Fruit fly (Drosophila melanogaster): ENCODE results near the gene CG32176.

CG32176 gene

DNA sequence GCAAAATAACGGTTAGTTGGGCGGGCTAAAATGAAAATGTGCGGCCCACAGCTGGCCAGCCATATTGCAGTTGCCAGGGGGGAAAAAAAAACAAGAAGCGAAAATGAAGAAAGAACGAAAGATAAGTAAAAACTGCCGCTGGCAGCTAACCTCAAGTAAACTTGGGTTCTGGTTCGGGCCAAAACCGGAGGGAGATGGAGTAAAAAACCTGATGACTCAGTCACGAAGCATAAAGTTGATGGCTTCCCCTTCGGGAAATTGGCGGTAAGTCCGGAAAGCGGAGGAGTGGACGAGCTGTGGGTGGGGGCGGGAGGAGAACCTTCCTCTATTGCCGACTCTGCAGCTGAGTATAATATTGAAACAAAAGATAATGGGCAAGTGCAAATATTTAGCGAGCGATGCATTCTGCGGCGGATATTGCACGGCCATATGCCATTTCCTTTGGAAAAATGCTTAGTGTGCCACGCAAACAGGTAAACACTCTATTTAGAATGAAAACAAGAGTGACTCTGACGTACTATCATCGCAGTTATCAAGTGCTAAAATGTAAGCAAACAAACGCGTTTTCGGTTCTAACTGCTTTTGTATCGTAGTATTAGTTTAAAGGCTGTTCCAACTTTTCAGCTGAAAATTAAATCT is 14.4 kb upstream of the CG32176 start:
- TF ChIP-seq psq (GFP tag; optimal IDR thresholded peaks at IDR 0.05) (peak; percentile 48), Dfd (GFP tag; optimal IDR thresholded peaks at IDR 0.05) (no peak), Rel (GFP tag; optimal IDR thresholded peaks at IDR 0.05) (no peak), Rel (tag; optimal IDR thresholded peaks at IDR 0.05) (peak; percentile 2), Vsx2 (GFP tag; optimal IDR thresholded peaks at IDR 0.05; ENCODE audit: partially characterized antibody) (no peak)

DNA sequence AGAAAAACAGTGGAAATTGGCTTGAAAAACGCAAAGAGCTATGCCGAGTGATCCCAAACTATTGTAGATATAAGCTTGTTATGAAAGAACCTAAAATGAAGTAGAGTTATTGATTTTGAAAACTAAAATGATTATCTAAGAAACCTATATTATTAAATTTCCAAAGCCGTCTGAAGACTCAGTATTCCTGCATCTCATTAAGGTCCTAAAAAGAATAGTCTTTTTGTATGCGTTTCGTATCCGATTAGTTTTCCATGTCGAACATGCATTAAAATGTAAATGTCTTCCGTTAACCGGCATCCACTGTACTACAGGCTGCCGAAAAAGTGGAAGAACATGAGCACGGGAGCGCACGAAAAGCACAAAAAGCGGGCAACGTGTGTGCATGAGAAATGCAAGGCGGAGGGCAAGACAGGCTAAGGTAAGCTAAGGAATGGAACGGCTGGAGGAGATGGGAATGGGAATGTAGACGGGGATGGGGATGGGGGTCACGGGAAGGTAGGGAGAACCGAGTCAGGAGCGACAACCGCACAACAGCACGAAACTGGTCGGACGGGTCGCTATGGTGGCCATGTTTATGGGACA is 13.0 kb upstream of the CG32176 start:
- TF ChIP-seq woc (GFP tag; optimal IDR thresholded peaks at IDR 0.05), result peak; percentile 80
- TF ChIP-seq Abd-B (GFP tag; optimal IDR thresholded peaks at IDR 0.05), result no peak
- TF ChIP-seq pan (optimal IDR thresholded peaks at IDR 0.05), result no peak
- peak; percentile 34 for TF ChIP-seq Hnf4 (GFP tag; optimal IDR thresholded peaks at IDR 0.05)
- peak; percentile 5 to 59 for TF ChIP-seq dl (GFP tag; optimal IDR thresholded peaks at IDR 0.05; ENCODE audit: insufficient read depth in 1 of 2, partially characterized antibody in 2 of 2)
- TF ChIP-seq dmrt93B (GFP tag; optimal IDR thresholded peaks at IDR 0.05), result peak; percentile 23
- TF ChIP-seq psq (GFP tag; optimal IDR thresholded peaks at IDR 0.05), result peak; percentile 86
- no peak for TF ChIP-seq usp (GFP tag; optimal IDR thresholded peaks at IDR 0.05)
- TF ChIP-seq Hr83 (GFP tag; optimal IDR thresholded peaks at IDR 0.05; ENCODE audit: poor library complexity, severe bottlenecking), result no peak
- no peak for TF ChIP-seq Dfd (GFP tag; optimal IDR thresholded peaks at IDR 0.05)
- peak in 1 of 2 experiments; percentile 77 for TF ChIP-seq foxo (GFP tag; optimal IDR thresholded peaks at IDR 0.05)
- TF ChIP-seq HLH106 (tag; optimal IDR thresholded peaks at IDR 0.05), result peak; percentile 71
- TF ChIP-seq sage (GFP tag; optimal IDR thresholded peaks at IDR 0.05), result peak; percentile 4
- peak; percentile 78 for TF ChIP-seq br (GFP tag; optimal IDR thresholded peaks at IDR 0.05)
- TF ChIP-seq Hr78 (GFP tag; optimal IDR thresholded peaks at IDR 0.05), result no peak
- TF ChIP-seq jim (GFP tag; optimal IDR thresholded peaks at IDR 0.05), result peak; percentile 3
- TF ChIP-seq sv (GFP tag; optimal IDR thresholded peaks at IDR 0.05), result no peak
- no peak for TF ChIP-seq dsf (GFP tag; optimal IDR thresholded peaks at IDR 0.05; ENCODE audit: borderline replicate concordance)
- peak; percentile 45 for TF ChIP-seq CG32264 (GFP tag; optimal IDR thresholded peaks at IDR 0.05)
- TF ChIP-seq CG9705 (GFP tag; optimal IDR thresholded peaks at IDR 0.05), result no peak
- no peak for TF ChIP-seq GATAd (GFP tag; optimal IDR thresholded peaks at IDR 0.05)
- TF ChIP-seq fru (GFP tag; optimal IDR thresholded peaks at IDR 0.05), result peak; percentile 83
- no peak for TF ChIP-seq Myc (optimal IDR thresholded peaks at IDR 0.05)
- no peak for TF ChIP-seq Mio (GFP tag; optimal IDR thresholded peaks at IDR 0.05)
- TF ChIP-seq rgr (GFP tag; optimal IDR thresholded peaks at IDR 0.05), result peak; percentile 60
- TF ChIP-seq lola (GFP tag; optimal IDR thresholded peaks at IDR 0.05), result no peak
- no peak for TF ChIP-seq Jra (GFP tag; optimal IDR thresholded peaks at IDR 0.05)
- TF ChIP-seq OdsH (GFP tag; optimal IDR thresholded peaks at IDR 0.05), result peak; percentile 79
- TF ChIP-seq ey (GFP tag; optimal IDR thresholded peaks at IDR 0.05), result peak; percentile 62
- no peak for TF ChIP-seq N (GFP tag; optimal IDR thresholded peaks at IDR 0.05)
- peak; percentile 31 for TF ChIP-seq brk (GFP tag; optimal IDR thresholded peaks at IDR 0.05)
- TF ChIP-seq h (GFP tag; optimal IDR thresholded peaks at IDR 0.05), result peak; percentile 65
- no peak for TF ChIP-seq Vsx2 (GFP tag; optimal IDR thresholded peaks at IDR 0.05; ENCODE audit: partially characterized antibody)
- no peak for TF ChIP-seq tai (GFP tag; optimal IDR thresholded peaks at IDR 0.05)
- no peak for TF ChIP-seq Rel (GFP tag; optimal IDR thresholded peaks at IDR 0.05)
- TF ChIP-seq Rel (tag; optimal IDR thresholded peaks at IDR 0.05), result peak; percentile 7
- peak; percentile 72 for TF ChIP-seq Sp1 (GFP tag; optimal IDR thresholded peaks at IDR 0.05)
- TF ChIP-seq Dif (GFP tag; optimal IDR thresholded peaks at IDR 0.05; ENCODE audit: partially characterized antibody), result peak; percentile 82
- TF ChIP-seq CrebA (GFP tag; optimal IDR thresholded peaks at IDR 0.05; ENCODE audit: borderline replicate concordance), result no peak

All from whole organism, wandering third instar larva.